Fruit fly (Drosophila melanogaster): ENCODE results near the gene Sems.

Gene Sems

dm6 chr3L:20906959-20907358 lies 49.6 kb downstream of the Sems start:
- no peak for TF ChIP-seq fd96Ca (GFP tag; IDR thresholded peaks at IDR 0.05)
